Worm (Caenorhabditis elegans) whole organism, midembryonic: ENCODE results near the gene ltd-1.

Experiments
- T22C8.4 ChIP-seq: fragments of 200-800 bp; sonication (Bioruptor generic); IDR thresholded peaks from 2 replicates; pipeline ENCODE4 v1.3.6; 2022; ENCODE audit warnings: missing genetic modification characterization, missing compliant biosample characterization
- cog-1 ChIP-seq: sonication (generic microtip); optimal IDR thresholded peaks from 2 replicates; lab custom pipeline; 2016; ENCODE audit warnings: missing genetic modification characterization, missing compliant biosample characterization
- flt-1 ChIP-seq: fragments of 200-800 bp; sonication (Bioruptor generic); IDR thresholded peaks from 2 replicates; pipeline ENCODE4 v1.3.6; 2022; ENCODE audit warnings: missing genetic modification characterization, missing compliant biosample characterization
- klf-2 ChIP-seq: fragments of 200-800 bp; sonication (Bioruptor generic); conservative IDR thresholded peaks from 2 replicates; pipeline ENCODE4 v1.3.6; 2022; ENCODE audit warnings: missing genetic modification reagents, missing genetic modification characterization, missing compliant biosample characterization
- med-1 ChIP-seq: sonication (generic microtip); optimal IDR thresholded peaks from 2 replicates; lab custom pipeline; 2017; ENCODE audit warnings: missing genetic modification characterization, mild to moderate bottlenecking, missing compliant biosample characterization, antibody characterized with exemption, missing genetic modification reagents; ENCODE audit not compliant: insufficient read depth
- ref-1 ChIP-seq: fragments of 200-800 bp; sonication (Bioruptor generic); conservative IDR thresholded peaks from 2 replicates; pipeline ENCODE4 v1.3.6; 2022; ENCODE audit warnings: missing genetic modification reagents, missing genetic modification characterization, missing compliant biosample characterization
- tab-1 ChIP-seq: fragments of 200-800 bp; sonication (Bioruptor generic); IDR thresholded peaks from 2 replicates; pipeline ENCODE4 v1.3.6; 2022; ENCODE audit warnings: missing genetic modification characterization, missing compliant biosample characterization
- ztf-23 ChIP-seq: fragments of 200-800 bp; sonication (Bioruptor generic); IDR thresholded peaks from 2 replicates; pipeline ENCODE4 v1.3.6; 2022; ENCODE audit warnings: missing genetic modification reagents, missing genetic modification characterization, missing compliant biosample characterization
- ztf-29 ChIP-seq: fragments of 200-800 bp; sonication (Bioruptor generic); IDR thresholded peaks from 2 replicates; pipeline ENCODE4 v1.3.6; 2022; ENCODE audit warnings: missing genetic modification reagents, missing genetic modification characterization, missing compliant biosample characterization

ltd-1 gene

DNA sequence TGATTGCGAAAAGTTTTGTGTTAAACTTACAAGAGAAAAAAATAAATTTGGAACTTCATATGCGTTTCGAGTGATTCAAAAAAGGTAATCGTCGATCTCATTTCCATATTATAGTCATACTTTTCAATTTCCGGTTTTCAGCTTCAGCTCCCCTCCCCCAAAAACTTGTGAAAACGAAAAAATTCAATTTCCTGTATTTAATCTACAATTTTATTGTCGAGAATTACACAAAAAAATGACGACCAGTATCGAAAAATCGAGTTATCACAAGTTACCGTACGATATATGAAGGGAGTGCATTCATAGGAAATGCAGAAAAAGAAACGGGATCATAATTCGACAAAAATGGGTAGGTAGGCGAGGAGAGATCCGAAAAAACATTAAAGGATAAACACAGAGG is 19.5 kb upstream of the ltd-1 start, which contains the start of gene lron-4:
lron-4 (minus strand) TSS at position 101 of the 400 bp plus-strand sequence.
- TF ChIP-seq ref-1 (no peak), ztf-23 (GFP tag; lab: Robert Waterston, UW) (no peak)

DNA sequence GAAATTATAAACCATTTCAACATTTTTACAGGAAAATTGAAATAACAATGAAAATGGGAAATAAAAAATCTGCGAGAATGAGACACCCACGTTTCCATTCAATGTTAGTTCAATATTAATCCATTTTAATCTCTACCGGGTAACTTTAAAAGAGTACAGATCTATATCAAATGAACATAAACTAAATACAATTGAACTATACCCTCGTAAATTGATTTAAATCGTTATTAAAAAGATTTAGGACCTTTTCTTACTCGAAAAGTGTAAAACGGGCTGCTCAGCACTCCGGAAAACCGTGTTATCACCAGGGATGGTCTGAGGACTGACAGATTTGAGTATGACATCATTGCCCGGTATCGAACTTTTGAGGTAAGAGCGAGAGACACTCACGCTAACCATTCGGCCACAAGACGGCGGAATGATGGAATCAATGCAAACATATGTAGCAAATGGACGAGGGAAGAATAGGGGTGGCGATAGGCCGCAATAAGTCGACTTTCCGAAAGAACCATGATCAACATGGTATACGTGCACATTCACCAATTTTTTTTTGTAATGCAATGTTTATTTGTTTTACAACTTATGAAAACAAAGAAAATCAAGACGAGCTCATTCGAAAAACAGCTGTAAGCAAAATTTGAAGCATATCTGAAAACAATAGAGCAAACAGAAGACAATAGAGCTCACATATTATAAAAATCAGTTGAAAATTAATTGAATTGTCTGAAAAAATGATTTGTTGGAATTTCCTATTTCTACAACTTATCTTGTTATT is 14.6 kb upstream of the ltd-1 start, which contains the start of the genes chst-1 and C41C4.9:
chst-1 (minus strand) TSS at position 51 of the 775 bp plus-strand sequence.
C41C4.9 (plus strand) TSS at position 725 of the 775 bp plus-strand sequence.
- TF ChIP-seq flt-1 (peak; percentile 97), tab-1 (GFP tag; lab: Robert Waterston, UW) (peak; percentile 97), ref-1 (peak; percentile 89), cog-1 (tag; lab: Kevin White, UChicago) (peak; percentile 82), T22C8.4 (GFP tag; lab: Robert Waterston, UW) (peak; percentile 94), ztf-29 (GFP tag; lab: Robert Waterston, UW) (peak; percentile 92), ztf-23 (GFP tag; lab: Robert Waterston, UW) (peak; percentile 94), med-1 (GFP tag; lab: Kevin White, UChicago) (peak; percentile 87), klf-2 (GFP tag; lab: Robert Waterston, UW) (no peak; the same call in 1 of the 2 replicates)

DNA sequence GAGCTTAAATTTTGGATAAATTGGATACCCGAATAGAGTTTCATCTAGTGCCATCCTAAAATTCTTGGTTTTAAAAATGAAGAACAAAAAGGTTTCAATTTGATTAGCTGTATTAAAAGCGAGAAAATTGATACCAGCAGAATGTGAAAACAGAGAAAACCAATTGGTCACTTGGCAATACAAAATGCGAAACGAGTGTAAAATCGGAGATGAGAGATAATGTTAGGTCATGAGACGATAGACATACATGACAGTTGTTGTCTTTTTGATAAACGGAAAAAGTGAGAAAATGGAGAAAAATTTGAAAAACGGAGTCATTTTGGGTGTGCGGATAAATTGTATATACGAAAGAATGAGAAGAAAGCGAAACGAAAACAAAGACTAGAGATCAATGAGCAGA is 12.4 kb upstream of the ltd-1 start, which contains the start of gene sfxn-5:
sfxn-5 (minus strand) TSS at position 55 of the 400 bp plus-strand sequence.
- TF ChIP-seq tab-1 (GFP tag; lab: Robert Waterston, UW), result no peak
- TF ChIP-seq T22C8.4 (GFP tag; lab: Robert Waterston, UW), result no peak
- no peak for TF ChIP-seq flt-1
- no peak for TF ChIP-seq klf-2 (GFP tag; lab: Robert Waterston, UW)
- TF ChIP-seq ztf-23 (GFP tag; lab: Robert Waterston, UW), result no peak

DNA sequence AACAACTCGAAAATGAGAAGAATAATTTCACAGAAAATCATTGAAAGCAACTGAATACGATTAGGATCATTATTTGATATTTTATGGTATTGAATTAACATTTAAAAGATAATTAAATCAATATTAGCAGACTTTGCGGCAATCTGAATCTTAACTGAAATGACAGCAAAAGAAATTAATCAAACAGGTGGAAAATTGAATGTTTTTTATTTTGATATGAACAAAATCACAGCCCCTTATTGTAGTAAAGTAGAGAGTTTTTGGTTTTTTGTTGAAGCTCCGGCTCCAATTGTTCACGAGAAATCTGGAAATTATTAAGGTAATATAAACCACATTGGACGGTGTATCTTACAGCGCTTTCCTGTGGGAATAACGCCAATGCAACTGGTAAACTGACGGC is 9.5 kb upstream of the ltd-1 start, which contains the start of gene sre-2:
sre-2 (minus strand) TSS at position 101 of the 400 bp plus-strand sequence.
- TF ChIP-seq klf-2 (GFP tag; lab: Robert Waterston, UW) (no peak), T22C8.4 (GFP tag; lab: Robert Waterston, UW) (no peak), tab-1 (GFP tag; lab: Robert Waterston, UW) (no peak)

DNA sequence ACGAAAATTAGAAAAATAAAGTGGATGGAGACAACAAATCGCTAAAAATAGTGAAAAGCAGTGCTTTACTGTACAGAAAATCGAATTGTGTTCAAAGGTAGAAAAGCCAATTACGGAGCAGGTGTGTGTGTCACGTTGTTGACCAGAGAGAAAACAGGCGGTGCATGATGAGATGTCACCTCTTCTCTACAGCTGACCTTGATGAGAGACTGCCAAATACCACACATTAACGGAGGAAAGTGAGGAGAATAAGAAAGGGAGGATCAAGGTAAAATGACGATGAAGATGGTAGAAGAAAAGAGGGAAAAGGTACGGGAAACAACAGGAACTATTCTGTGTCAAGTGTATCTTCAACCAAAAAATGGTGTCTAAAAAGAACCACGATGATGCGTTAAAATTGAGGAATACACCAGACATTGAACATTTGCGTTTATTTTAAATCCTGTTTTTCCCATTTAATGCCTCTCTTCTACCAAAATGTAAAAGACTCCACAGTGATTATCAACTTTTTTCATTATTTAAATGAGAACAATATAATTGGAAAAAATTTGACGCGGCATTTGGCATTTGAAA is 6.7 kb upstream of the ltd-1 start:
- TF ChIP-seq klf-2 (GFP tag; lab: Robert Waterston, UW) (no peak), tab-1 (GFP tag; lab: Robert Waterston, UW) (no peak), ztf-29 (GFP tag; lab: Robert Waterston, UW) (no peak), ref-1 (no peak), med-1 (GFP tag; lab: Kevin White, UChicago) (no peak), cog-1 (tag; lab: Kevin White, UChicago) (no peak), ztf-23 (GFP tag; lab: Robert Waterston, UW) (no peak), flt-1 (no peak), T22C8.4 (GFP tag; lab: Robert Waterston, UW) (no peak)

DNA sequence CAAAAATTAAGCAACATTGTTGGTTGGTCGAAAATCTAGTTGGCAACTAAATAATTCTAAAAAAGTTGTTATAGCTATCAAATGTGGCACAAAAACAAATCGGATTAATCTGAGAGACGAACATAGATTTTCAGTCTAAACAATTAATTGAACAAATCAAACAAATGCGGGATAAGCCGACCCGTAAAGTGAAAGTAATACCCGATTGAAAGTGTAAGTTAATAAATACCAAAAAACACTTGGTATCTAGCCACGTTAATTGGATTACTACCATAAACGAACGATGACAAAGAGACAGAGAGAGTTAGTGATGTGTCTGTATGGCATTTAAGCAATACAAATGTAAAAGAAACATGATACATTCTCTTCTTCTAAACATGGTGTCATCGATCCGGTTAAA is 1.4 kb upstream of the ltd-1 start:
- no peak for TF ChIP-seq ref-1
- TF ChIP-seq klf-2 (GFP tag; lab: Robert Waterston, UW), result no peak
- no peak for TF ChIP-seq med-1 (GFP tag; lab: Kevin White, UChicago)
- TF ChIP-seq ztf-23 (GFP tag; lab: Robert Waterston, UW), result no peak
- no peak for TF ChIP-seq ztf-29 (GFP tag; lab: Robert Waterston, UW)

DNA sequence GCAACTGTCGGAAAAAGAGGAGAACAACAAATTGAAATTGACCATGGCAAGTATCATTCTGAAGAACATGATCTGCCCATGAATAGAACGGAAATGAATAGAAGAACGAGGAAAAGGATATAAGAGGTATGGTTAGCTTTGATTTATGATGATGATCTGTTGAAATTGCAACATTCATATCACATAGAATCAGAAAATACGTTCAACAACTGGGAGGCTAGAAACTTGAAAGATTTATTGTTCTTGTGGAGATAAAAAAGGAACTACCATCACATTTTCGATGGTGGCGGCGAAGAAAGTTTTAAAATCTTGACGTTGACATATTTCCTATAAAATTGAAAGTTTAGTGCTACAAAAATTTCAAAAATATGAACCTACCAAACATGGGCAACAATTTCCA is 729 bp upstream of the ltd-1 start:
- TF ChIP-seq flt-1, result no peak
- TF ChIP-seq ref-1, result no peak
- no peak for TF ChIP-seq tab-1 (GFP tag; lab: Robert Waterston, UW)
- no peak for TF ChIP-seq ztf-23 (GFP tag; lab: Robert Waterston, UW)
- no peak for TF ChIP-seq klf-2 (GFP tag; lab: Robert Waterston, UW)
- TF ChIP-seq med-1 (GFP tag; lab: Kevin White, UChicago), result no peak
- no peak for TF ChIP-seq cog-1 (tag; lab: Kevin White, UChicago)
- TF ChIP-seq ztf-29 (GFP tag; lab: Robert Waterston, UW), result no peak
- TF ChIP-seq T22C8.4 (GFP tag; lab: Robert Waterston, UW), result no peak

DNA sequence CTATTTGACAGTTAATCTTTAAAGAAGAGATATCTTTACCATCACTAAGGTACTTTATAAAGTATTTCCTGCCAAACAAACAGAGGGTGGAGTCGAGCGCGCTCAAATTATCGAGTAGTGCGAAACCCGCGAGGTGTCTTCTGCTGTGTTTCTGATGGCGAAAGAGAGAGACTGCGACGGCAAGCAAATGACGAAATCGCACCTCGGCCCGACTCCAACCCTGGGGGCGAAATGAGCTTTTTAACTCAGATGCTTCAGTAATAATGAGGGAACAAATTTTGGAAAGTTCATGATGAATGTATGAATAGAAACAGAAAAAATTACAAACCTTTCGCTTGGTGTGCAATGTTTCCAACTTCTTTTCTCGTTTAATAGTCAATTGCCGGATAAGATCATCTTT is 1.0 kb downstream of the ltd-1 start:
- no peak for TF ChIP-seq ztf-29 (GFP tag; lab: Robert Waterston, UW)
- no peak for TF ChIP-seq cog-1 (tag; lab: Kevin White, UChicago)
- no peak for TF ChIP-seq tab-1 (GFP tag; lab: Robert Waterston, UW)
- no peak for TF ChIP-seq ref-1
- no peak for TF ChIP-seq T22C8.4 (GFP tag; lab: Robert Waterston, UW)
- no peak for TF ChIP-seq ztf-23 (GFP tag; lab: Robert Waterston, UW)
- TF ChIP-seq klf-2 (GFP tag; lab: Robert Waterston, UW), result no peak
- TF ChIP-seq flt-1, result no peak
- TF ChIP-seq med-1 (GFP tag; lab: Kevin White, UChicago), result no peak

DNA sequence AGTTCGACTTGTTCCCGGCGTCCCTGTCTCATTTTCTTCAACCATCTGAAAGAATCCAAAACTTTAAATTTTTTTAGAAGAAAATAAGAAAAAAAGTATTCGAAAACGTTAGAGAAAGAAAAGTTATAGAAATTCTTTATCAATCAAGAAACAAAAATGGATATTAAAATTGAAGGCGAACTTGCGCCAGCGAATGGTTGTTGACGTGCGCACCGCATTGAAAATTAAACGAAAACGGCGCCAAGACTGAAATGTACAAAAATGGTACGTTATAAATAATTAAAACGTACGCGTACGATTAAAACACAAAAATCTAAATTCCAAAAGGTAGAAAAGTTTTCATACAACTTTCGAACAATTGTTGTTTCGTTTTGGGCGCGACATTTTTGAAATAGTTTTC is 5.8 kb downstream of the ltd-1 start, which contains the start of gene K02C4.3:
K02C4.3 (minus strand) TSS at position 51 of the 400 bp plus-strand sequence.
- no peak for TF ChIP-seq ref-1

DNA sequence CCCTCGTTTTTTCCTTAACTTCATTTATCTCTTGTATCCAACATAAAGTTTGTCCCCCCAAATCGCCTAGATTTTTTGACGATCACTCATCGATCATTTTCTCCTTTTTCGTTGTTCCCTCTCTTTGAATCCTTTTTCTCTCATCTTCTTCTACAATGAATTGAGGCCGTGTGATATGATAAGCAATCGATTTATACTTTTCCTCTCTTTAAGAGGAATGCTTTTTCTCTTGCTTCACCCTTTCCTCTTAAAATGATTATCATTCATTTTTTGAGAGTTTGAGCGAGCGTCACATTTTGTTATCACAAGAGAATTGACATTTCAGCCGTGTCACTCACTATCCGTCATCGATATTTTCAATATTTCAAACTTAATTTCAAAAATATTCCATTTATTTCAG is 14.5 kb downstream of the ltd-1 start, which contains the start of gene K02C4.5:
K02C4.5 (plus strand) TSS at position 395 of the 400 bp plus-strand sequence.
- TF ChIP-seq T22C8.4 (GFP tag; lab: Robert Waterston, UW) (no peak), med-1 (GFP tag; lab: Kevin White, UChicago) (no peak), ref-1 (no peak), cog-1 (tag; lab: Kevin White, UChicago) (no peak), ztf-23 (GFP tag; lab: Robert Waterston, UW) (no peak), tab-1 (GFP tag; lab: Robert Waterston, UW) (no peak), flt-1 (no peak), klf-2 (GFP tag; lab: Robert Waterston, UW) (no peak), ztf-29 (GFP tag; lab: Robert Waterston, UW) (no peak)
